Worm (Caenorhabditis elegans) whole organism, early embryonic: ENCODE data around the gene C07G2.5.

Experiments used
- B0310.2 ChIP-seq: sonication (generic microtip); optimal IDR thresholded peaks from 2 replicates; lab custom pipeline; 2016; ENCODE audit warnings: mild to moderate bottlenecking, missing genetic modification characterization, missing compliant biosample characterization
- F13C5.2 ChIP-seq: sonication (generic microtip); optimal IDR thresholded peaks from 2 replicates; lab custom pipeline; 2017; ENCODE audit warnings: mild to moderate bottlenecking, missing genetic modification characterization, inconsistent platforms, missing compliant biosample characterization
- aly-1 ChIP-seq: sonication (generic microtip); optimal IDR thresholded peaks from 2 replicates; lab custom pipeline; 2016; ENCODE audit warnings: missing genetic modification characterization, missing compliant biosample characterization
- ama-1 ChIP-seq: fragments of 150-350 bp; optimal IDR thresholded peaks from 2 replicates; lab custom pipeline; 2014
- ceh-13 ChIP-seq: fragments of 200-800 bp; sonication (Bioruptor generic); optimal IDR thresholded peaks from 2 replicates; lab custom pipeline; 2018; ENCODE audit warnings: mild to moderate bottlenecking, missing genetic modification characterization, missing compliant biosample characterization
- ceh-36 ChIP-seq: sonication (generic microtip); optimal IDR thresholded peaks from 2 replicates; lab custom pipeline; 2016; ENCODE audit warnings: missing genetic modification characterization, inconsistent platforms, missing compliant biosample characterization
- ets-7 ChIP-seq: sonication (generic microtip); optimal IDR thresholded peaks from 2 replicates; lab custom pipeline; 2016; ENCODE audit warnings: missing genotype, missing genetic modification characterization, missing compliant biosample characterization
- flt-1 ChIP-seq: fragments of 200-800 bp; sonication (Bioruptor generic); IDR thresholded peaks from 2 replicates; pipeline ENCODE4 v1.3.6; 2022; ENCODE audit warnings: missing genetic modification characterization, missing compliant biosample characterization
- hmbx-1 ChIP-seq: sonication (generic microtip); optimal IDR thresholded peaks from 2 replicates; lab custom pipeline; 2016; ENCODE audit warnings: mild to moderate bottlenecking, missing genetic modification characterization, missing compliant biosample characterization
- hmg-4 ChIP-seq: fragments of 200-800 bp; sonication (Bioruptor generic); optimal IDR thresholded peaks from 2 replicates; lab custom pipeline; 2018; ENCODE audit warnings: mild to moderate bottlenecking, missing genetic modification characterization, missing compliant biosample characterization
- hnd-1 ChIP-seq: sonication (generic microtip); optimal IDR thresholded peaks from 2 replicates; lab custom pipeline; 2016; ENCODE audit warnings: missing genetic modification characterization, missing compliant biosample characterization
- pes-1 ChIP-seq: fragments of 200-800 bp; sonication (Bioruptor generic); IDR thresholded peaks from 2 replicates; pipeline ENCODE4 v1.3.6; 2022; ENCODE audit warnings: missing genetic modification reagents, missing genetic modification characterization, missing compliant biosample characterization
- scrt-1 ChIP-seq: fragments of 200-800 bp; sonication (Bioruptor generic); IDR thresholded peaks from 2 replicates; pipeline ENCODE4 v1.3.6; 2022; ENCODE audit warnings: missing genetic modification characterization, missing compliant biosample characterization
- sea-1 ChIP-seq: fragments of 200-800 bp; sonication (Bioruptor generic); conservative IDR thresholded peaks from 2 replicates; pipeline ENCODE4 v1.3.6; 2022; ENCODE audit warnings: missing genetic modification characterization, missing compliant biosample characterization
- tbx-11 ChIP-seq: fragments of 200-800 bp; sonication (Bioruptor generic); IDR thresholded peaks from 2 replicates; pipeline ENCODE4 v1.3.6; 2022; ENCODE audit warnings: missing genetic modification characterization, missing compliant biosample characterization
- tbx-37 ChIP-seq: fragments of 200-800 bp; sonication (Bioruptor generic); conservative IDR thresholded peaks from 2 replicates; pipeline ENCODE4 v1.3.6; 2022; ENCODE audit warnings: missing genetic modification reagents, missing genetic modification characterization, missing compliant biosample characterization
- tra-4 ChIP-seq: sonication (generic microtip); optimal IDR thresholded peaks from 2 replicates; lab custom pipeline; 2017; ENCODE audit warnings: missing genetic modification characterization, missing compliant biosample characterization

C07G2.5 gene

DNA sequence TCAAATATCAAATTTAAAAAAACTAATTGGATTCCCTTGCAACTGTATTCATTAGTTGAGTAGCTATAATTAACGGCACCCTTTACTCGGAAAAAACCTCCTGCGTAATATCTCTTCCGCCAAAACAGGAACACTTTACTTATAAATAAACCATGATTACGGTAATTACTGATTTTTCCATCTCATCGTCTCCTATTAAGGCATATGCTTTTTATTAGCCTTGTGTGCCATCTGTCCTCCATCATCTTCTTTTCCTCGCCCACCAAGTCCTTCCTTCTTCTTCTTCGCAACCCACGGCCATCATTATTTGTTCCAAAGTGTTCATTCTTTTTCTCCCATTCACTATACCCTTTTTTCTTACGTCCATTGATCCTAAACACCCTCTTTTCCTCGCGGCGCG, 20.6 kb upstream of the C07G2.5 start:
- peak; percentile 30 for TF ChIP-seq hmg-4
- TF ChIP-seq ets-7 (tag; lab: Kevin White, UChicago): no peak

ce11 chrIII:4517781-4518180, 18.9 kb upstream of the C07G2.5 start:
- TF ChIP-seq pes-1 (no peak), tra-4 (tag; lab: Kevin White, UChicago) (no peak), hnd-1 (tag; lab: Kevin White, UChicago) (no peak), hmg-4 (no peak), ama-1 (lab: Kevin White, UChicago) (no peak), aly-1 (tag; lab: Kevin White, UChicago) (no peak)

DNA sequence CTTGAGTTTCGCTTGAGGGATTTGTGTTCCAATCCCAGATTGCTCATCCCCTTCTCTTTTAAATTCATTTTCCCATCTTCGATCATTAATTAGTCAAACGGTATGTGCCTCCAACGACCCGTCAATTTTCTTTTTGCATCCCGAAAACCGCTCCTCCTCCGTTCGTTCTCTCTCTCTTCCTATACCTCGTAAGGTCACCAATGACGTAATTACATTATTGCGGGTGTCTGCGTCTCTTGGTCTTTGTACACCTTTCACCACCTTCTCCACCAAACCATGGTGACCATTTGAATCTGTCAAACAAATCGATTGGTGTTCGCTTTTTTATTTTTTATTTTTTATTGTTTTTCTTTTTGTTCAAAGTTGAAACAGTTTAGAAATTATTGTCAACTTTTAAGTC, 16.3 kb upstream of the C07G2.5 start:
- TF ChIP-seq B0310.2 (tag; lab: Kevin White, UChicago): no peak
- peak; percentile 5 for TF ChIP-seq hmg-4
- TF ChIP-seq ceh-13 (GFP tag; lab: Kevin White, UChicago): no peak

DNA sequence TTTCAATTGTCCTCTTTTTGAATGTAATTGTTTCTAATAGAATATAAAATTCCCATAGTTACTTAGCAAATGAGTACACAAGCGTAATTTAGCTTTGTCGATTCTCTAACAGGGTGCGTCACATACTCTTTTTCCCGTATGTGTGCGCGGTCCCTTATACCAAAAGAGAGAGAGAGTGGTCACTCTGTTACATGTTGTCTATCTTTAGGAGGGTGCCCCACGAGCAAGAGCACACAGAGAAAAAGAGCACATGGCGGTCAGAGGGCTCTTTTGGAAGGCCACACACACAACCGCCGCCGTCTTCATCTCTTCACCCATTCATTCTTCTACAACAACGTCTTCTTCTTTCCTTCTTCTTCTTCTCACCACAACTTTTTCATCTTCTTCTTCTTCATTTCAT, 15.1 kb upstream of the C07G2.5 start:
- TF ChIP-seq B0310.2 (tag; lab: Kevin White, UChicago): no peak
- peak; percentile 7 for TF ChIP-seq F13C5.2 (tag; lab: Kevin White, UChicago)
- TF ChIP-seq hmg-4: peak; percentile 63

DNA sequence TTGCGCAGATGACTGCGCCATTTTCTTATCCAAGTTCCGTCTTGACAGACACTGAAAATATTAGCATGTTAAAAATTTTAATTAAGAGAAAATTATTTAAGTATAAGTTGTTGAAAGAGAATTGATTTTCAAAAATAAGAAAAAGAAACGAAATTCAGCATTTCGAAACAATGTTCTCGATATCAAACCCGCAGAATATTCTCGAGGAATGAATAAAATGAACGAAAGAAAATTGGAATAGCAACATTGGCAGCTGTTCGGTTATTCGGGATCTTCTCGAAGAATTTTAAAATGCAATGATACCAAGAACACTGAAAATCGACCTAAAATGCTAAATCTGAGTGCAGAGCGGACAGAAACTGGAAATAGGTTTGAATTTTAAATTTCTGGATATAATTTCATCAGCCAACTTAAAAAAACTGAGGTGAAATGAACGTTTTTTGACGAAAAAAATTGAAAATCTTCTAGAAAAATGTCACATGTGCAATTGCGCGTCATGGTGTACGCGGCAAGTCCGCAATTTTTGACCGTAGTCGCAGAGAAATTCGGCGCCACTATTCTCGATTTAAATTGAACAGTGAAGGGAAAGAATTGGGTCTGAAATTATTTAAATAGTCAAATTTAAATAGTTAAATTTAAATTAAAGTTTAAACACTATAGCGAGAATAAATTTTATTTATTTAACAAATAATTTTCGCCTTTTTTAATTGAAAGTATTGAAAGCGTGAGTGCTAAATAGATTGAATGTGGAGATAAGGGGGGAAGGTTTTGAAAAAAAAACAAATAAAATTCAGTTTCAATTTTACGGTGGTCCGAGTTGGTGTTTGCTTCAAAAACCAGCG, 9.4 kb upstream of the C07G2.5 start, which contains the start of the genes cct-5 and F25F2.1:
cct-5 (minus strand) TSS at position 51 of the 842 bp plus-strand sequence.
F25F2.1 (plus strand) TSS at position 792 of the 842 bp plus-strand sequence.
- TF ChIP-seq aly-1 (tag; lab: Kevin White, UChicago) (no peak), sea-1 (GFP tag; lab: Robert Waterston, UW) (no peak), ceh-13 (GFP tag; lab: Kevin White, UChicago) (peak; percentile 1), F13C5.2 (tag; lab: Kevin White, UChicago) (peak; percentile 66), tra-4 (tag; lab: Kevin White, UChicago) (no peak), tbx-37 (GFP tag; lab: Robert Waterston, UW) (no peak), hnd-1 (tag; lab: Kevin White, UChicago) (no peak), ceh-36 (tag; lab: Kevin White, UChicago) (no peak), tbx-11 (GFP tag; lab: Robert Waterston, UW) (no peak)

ce11 chrIII:4506590-4507128, 7.8 kb upstream of the C07G2.5 start:
- TF ChIP-seq aly-1 (tag; lab: Kevin White, UChicago) (no peak), flt-1 (GFP tag; lab: Robert Waterston, UW) (no peak), scrt-1 (no peak), ets-7 (tag; lab: Kevin White, UChicago) (no peak), hmbx-1 (no peak), ama-1 (lab: Kevin White, UChicago) (no peak), tra-4 (tag; lab: Kevin White, UChicago) (no peak), tbx-11 (GFP tag; lab: Robert Waterston, UW) (no peak), tbx-37 (GFP tag; lab: Robert Waterston, UW) (no peak), hmg-4 (no peak)

- TF ChIP-seq hmg-4: no peak
- TF ChIP-seq tbx-37 (GFP tag; lab: Robert Waterston, UW): no peak
- TF ChIP-seq ceh-13 (GFP tag; lab: Kevin White, UChicago): no peak
- TF ChIP-seq hnd-1 (tag; lab: Kevin White, UChicago): no peak
- no peak for TF ChIP-seq hmbx-1
- no peak for TF ChIP-seq F13C5.2 (tag; lab: Kevin White, UChicago)
- TF ChIP-seq ets-7 (tag; lab: Kevin White, UChicago): no peak
- no peak for TF ChIP-seq sea-1 (GFP tag; lab: Robert Waterston, UW)
Measured at ce11 chrIII:4506140-4506539, 7.3 kb upstream of the C07G2.5 start.

DNA sequence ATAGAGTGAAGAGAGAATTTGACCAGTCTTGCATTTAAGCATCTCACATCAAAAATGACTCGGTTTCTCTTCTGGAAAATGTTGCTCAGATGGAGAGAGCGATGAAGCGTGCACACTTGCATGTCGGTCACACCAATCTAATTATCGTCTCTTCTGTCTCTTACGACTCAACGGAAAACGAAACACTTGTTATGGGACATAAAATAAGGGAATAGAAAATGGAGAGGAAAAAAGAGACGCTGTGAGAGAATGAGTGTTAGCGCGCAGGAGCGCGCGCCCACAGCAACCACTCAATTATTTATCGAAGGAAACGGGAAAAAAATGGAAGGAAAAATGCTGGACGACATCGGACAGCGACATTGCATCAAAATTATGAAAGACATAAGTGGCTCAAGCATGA, 6.9 kb upstream of the C07G2.5 start:
- no peak for TF ChIP-seq hmbx-1
- TF ChIP-seq aly-1 (tag; lab: Kevin White, UChicago): no peak
- no peak for TF ChIP-seq flt-1 (GFP tag; lab: Robert Waterston, UW)
- no peak for TF ChIP-seq ceh-13 (GFP tag; lab: Kevin White, UChicago)
- TF ChIP-seq tbx-37 (GFP tag; lab: Robert Waterston, UW): no peak
- no peak for TF ChIP-seq tbx-11 (GFP tag; lab: Robert Waterston, UW)
- no peak for TF ChIP-seq hnd-1 (tag; lab: Kevin White, UChicago)
- no peak for TF ChIP-seq scrt-1
- TF ChIP-seq ceh-36 (tag; lab: Kevin White, UChicago): no peak
- no peak for TF ChIP-seq ets-7 (tag; lab: Kevin White, UChicago)
- no peak for TF ChIP-seq hmg-4
- TF ChIP-seq sea-1 (GFP tag; lab: Robert Waterston, UW): no peak
- no peak for TF ChIP-seq ama-1 (lab: Kevin White, UChicago)
- TF ChIP-seq B0310.2 (tag; lab: Kevin White, UChicago): no peak
- TF ChIP-seq tra-4 (tag; lab: Kevin White, UChicago): no peak
- no peak for TF ChIP-seq F13C5.2 (tag; lab: Kevin White, UChicago)
- no peak for TF ChIP-seq pes-1
